Fruit fly (Drosophila melanogaster) whole organism, embryonic: ENCODE measurements around the gene CG13995.

Source experiments
- Awh ChIP-seq: fragments of 200-800 bp; sonication (Bioruptor generic); IDR thresholded peaks from 2 replicates; pipeline ENCODE4, ENCODE4 v1.3.6; 2022; ENCODE audit warnings: missing biosample characterization, missing genetic modification characterization
- Bteb2 ChIP-seq: fragments of 200-800 bp; sonication (Bioruptor generic); optimal IDR thresholded peaks from 2 replicates; lab custom pipeline; 2016; ENCODE audit warnings: missing biosample characterization, missing genetic modification characterization
- CG12769 ChIP-seq: fragments of 200-800 bp; sonication (Bioruptor generic); optimal IDR thresholded peaks from 2 replicates; lab custom pipeline; 2019; ENCODE audit warnings: missing biosample characterization, mild to moderate bottlenecking, missing genetic modification characterization, moderate library complexity
- CG18476 ChIP-seq: fragments of 200-800 bp; sonication (Bioruptor generic); optimal IDR thresholded peaks from 2 replicates; lab custom pipeline; 2016; ENCODE audit warnings: missing biosample characterization, mild to moderate bottlenecking, missing genetic modification characterization
- CG2199 ChIP-seq: fragments of 200-800 bp; sonication (Bioruptor generic); IDR thresholded peaks from 3 replicates; pipeline ENCODE4 v1.3.6; 2022; ENCODE audit warnings: missing biosample characterization, missing genetic modification characterization
- CG33557 ChIP-seq: fragments of 200-800 bp; sonication (Bioruptor generic); optimal IDR thresholded peaks from 2 replicates; lab custom pipeline; 2019; ENCODE audit warnings: missing biosample characterization, mild to moderate bottlenecking, missing genetic modification characterization, moderate library complexity
- CG34224 ChIP-seq: fragments of 200-800 bp; sonication (Bioruptor generic); IDR thresholded peaks from 3 replicates; pipeline ENCODE4 v1.3.6; 2022; ENCODE audit warnings: missing biosample characterization, missing genetic modification characterization; ENCODE audit not compliant: partially characterized antibody
- CG34422 ChIP-seq: fragments of 200-800 bp; sonication (Bioruptor generic); IDR thresholded peaks from 3 replicates; pipeline ENCODE4 v1.3.6; 2022; ENCODE audit warnings: missing biosample characterization, missing genetic modification characterization
- CG8924 ChIP-seq: fragments of 200-800 bp; optimal IDR thresholded peaks from 3 replicates; lab custom pipeline; 2019; ENCODE audit warnings: missing biosample characterization, mild to moderate bottlenecking, missing genetic modification characterization, moderate library complexity
- Dek ChIP-seq: fragments of 200-800 bp; sonication (Bioruptor generic); optimal IDR thresholded peaks from 3 replicates; lab custom pipeline; 2019; ENCODE audit warnings: missing biosample characterization, mild to moderate bottlenecking, missing genetic modification characterization, moderate library complexity
- Dip3 ChIP-seq: fragments of 200-800 bp; sonication (Bioruptor generic); optimal IDR thresholded peaks from 3 replicates; lab custom pipeline; 2016; ENCODE audit warnings: missing biosample characterization, missing genetic modification characterization
- Elba2 ChIP-seq: fragments of 200-800 bp; sonication (Bioruptor generic); optimal IDR thresholded peaks from 3 replicates; lab custom pipeline; 2016; ENCODE audit warnings: missing biosample characterization, missing genetic modification characterization
- HLH3B ChIP-seq: fragments of 200-800 bp; sonication (Bioruptor generic); IDR thresholded peaks from 2 replicates; pipeline ENCODE4 v1.3.6; 2022; ENCODE audit warnings: missing biosample characterization, missing genetic modification characterization
- Hey ChIP-seq: fragments of 200-800 bp; sonication (Bioruptor generic); optimal IDR thresholded peaks from 3 replicates; lab custom pipeline; 2018; ENCODE audit warnings: missing biosample characterization, mild to moderate bottlenecking, missing genetic modification characterization
- Mes4 ChIP-seq: fragments of 200-800 bp; sonication (Bioruptor generic); optimal IDR thresholded peaks from 2 replicates; lab custom pipeline; 2016; ENCODE audit warnings: missing biosample characterization, missing genetic modification characterization
- Sry-β ChIP-seq: fragments of 200-800 bp; sonication (Bioruptor generic); optimal IDR thresholded peaks from 2 replicates; lab custom pipeline; 2018; ENCODE audit warnings: missing biosample characterization, mild to moderate bottlenecking, missing genetic modification characterization, moderate library complexity
- Stat92E ChIP-seq, 3 experiments: fragments of >200 bp in 2 of 3; fragments of 200-800 bp in 1 of 3; sonication (Bioruptor generic) in 1 of 3; optimal IDR thresholded peaks; 2 replicates each; lab custom pipeline; 2017 to 2019; ENCODE audit warnings: missing biosample characterization in 3 of 3, missing genetic modification characterization in 3 of 3, mild to moderate bottlenecking in 1 of 3, moderate library complexity in 1 of 3
- abd-A ChIP-seq: fragments of 200-800 bp; sonication (Bioruptor generic); optimal IDR thresholded peaks from 3 replicates; lab custom pipeline; 2019; ENCODE audit warnings: missing biosample characterization, mild to moderate bottlenecking, missing genetic modification characterization, moderate library complexity
- ash1 ChIP-seq: fragments of 200-800 bp; sonication (Bioruptor generic); optimal IDR thresholded peaks from 2 replicates; lab custom pipeline; 2018; ENCODE audit warnings: missing biosample characterization, mild to moderate bottlenecking, missing genetic modification characterization
- ato ChIP-seq: fragments of 200-800 bp; sonication (Bioruptor generic); IDR thresholded peaks from 2 replicates; pipeline ENCODE4 v1.3.6; 2022; ENCODE audit warnings: missing biosample characterization, missing genetic modification characterization; ENCODE audit not compliant: partially characterized antibody
- bab2 ChIP-seq: fragments of 200-800 bp; sonication (Bioruptor generic); optimal IDR thresholded peaks from 2 replicates; lab custom pipeline; 2016; ENCODE audit warnings: missing biosample characterization, missing genetic modification characterization
- cg ChIP-seq: fragments of 200-800 bp; sonication (Bioruptor generic); optimal IDR thresholded peaks from 3 replicates; lab custom pipeline; 2019; ENCODE audit warnings: missing biosample characterization, mild to moderate bottlenecking, missing genetic modification characterization, moderate library complexity
- corto ChIP-seq: fragments of 200-800 bp; sonication (Bioruptor generic); optimal IDR thresholded peaks from 2 replicates; lab custom pipeline; 2016; ENCODE audit warnings: missing biosample characterization, mild to moderate bottlenecking, missing genetic modification characterization, moderate library complexity
- cwo ChIP-seq: fragments of 200-800 bp; sonication (Bioruptor generic); optimal IDR thresholded peaks from 3 replicates; lab custom pipeline; 2017; ENCODE audit warnings: missing biosample characterization, missing genetic modification characterization, mild to moderate bottlenecking, moderate library complexity, missing genetic modification reagents
- ftz-f1 ChIP-seq: fragments of 200-800 bp; sonication (Bioruptor generic); optimal IDR thresholded peaks from 2 replicates; lab custom pipeline; 2016; ENCODE audit warnings: missing biosample characterization, missing genetic modification characterization
- gce ChIP-seq: fragments of 200-800 bp; sonication (Bioruptor generic); IDR thresholded peaks from 3 replicates; pipeline ENCODE4 v1.3.6; 2022; ENCODE audit warnings: missing biosample characterization, missing genetic modification characterization
- grau ChIP-seq: fragments of 200-800 bp; optimal IDR thresholded peaks from 3 replicates; lab custom pipeline; 2019; ENCODE audit warnings: missing biosample characterization, mild to moderate bottlenecking, missing genetic modification characterization, moderate library complexity
- gsb-n ChIP-seq: fragments of 200-800 bp; sonication (Bioruptor generic); optimal IDR thresholded peaks from 3 replicates; lab custom pipeline; 2018; ENCODE audit warnings: missing biosample characterization, mild to moderate bottlenecking, missing genetic modification characterization
- inv ChIP-seq: fragments of 200-800 bp; sonication (Bioruptor generic); IDR thresholded peaks from 2 replicates; pipeline ENCODE4 v1.3.6; 2022; ENCODE audit warnings: missing biosample characterization, missing genetic modification characterization; ENCODE audit not compliant: partially characterized antibody
- kah ChIP-seq: fragments of 200-800 bp; sonication (Bioruptor generic); optimal IDR thresholded peaks from 2 replicates; lab custom pipeline; 2018; ENCODE audit warnings: missing biosample characterization, mild to moderate bottlenecking, missing genetic modification characterization
- knrl ChIP-seq: fragments of 200-800 bp; sonication (Bioruptor generic); IDR thresholded peaks from 3 replicates; pipeline ENCODE4 v1.3.6; 2022; ENCODE audit warnings: missing biosample characterization, missing genetic modification characterization; ENCODE audit not compliant: partially characterized antibody
- luna ChIP-seq: fragments of 200-800 bp; sonication (Bioruptor generic); optimal IDR thresholded peaks from 2 replicates; lab custom pipeline; 2016; ENCODE audit warnings: missing biosample characterization, missing genetic modification characterization
- mirr ChIP-seq: fragments of 200-800 bp; sonication (Bioruptor generic); optimal IDR thresholded peaks from 3 replicates; lab custom pipeline; 2018; ENCODE audit warnings: missing biosample characterization, mild to moderate bottlenecking, missing genetic modification characterization
- nerfin-1 ChIP-seq: fragments of 200-800 bp; sonication (Bioruptor generic); optimal IDR thresholded peaks from 3 replicates; lab custom pipeline; 2019; ENCODE audit warnings: missing biosample characterization, mild to moderate bottlenecking, missing genetic modification characterization, moderate library complexity
- org-1 ChIP-seq: fragments of 200-800 bp; sonication (Bioruptor generic); optimal IDR thresholded peaks from 2 replicates; lab custom pipeline; 2017; ENCODE audit warnings: missing biosample characterization, missing genetic modification characterization
- pb ChIP-seq: fragments of 200-800 bp; sonication (Bioruptor generic); optimal IDR thresholded peaks from 3 replicates; lab custom pipeline; 2016; ENCODE audit warnings: missing biosample characterization, missing genetic modification characterization
- prd ChIP-seq, 3 experiments: fragments of >200 bp in 2 of 3; fragments of 200-800 bp in 1 of 3; sonication (Bioruptor generic) in 1 of 3; optimal IDR thresholded peaks in 2 of 3; IDR thresholded peaks in 1 of 3; 2 replicates in 2 of 3; 3 replicates in 1 of 3; pipeline versions ENCODE4 v1.3.6 to Lab custom; 2017 to 2022; ENCODE audit warnings: missing biosample characterization in 1 of 3, missing genetic modification characterization in 1 of 3
- pros ChIP-seq: fragments of 200-800 bp; sonication (Bioruptor generic); optimal IDR thresholded peaks from 3 replicates; lab custom pipeline; 2019; ENCODE audit warnings: missing biosample characterization, mild to moderate bottlenecking, missing genetic modification characterization, moderate library complexity
- psq ChIP-seq: fragments of 200-800 bp; sonication (Bioruptor generic); optimal IDR thresholded peaks from 2 replicates; lab custom pipeline; 2017; ENCODE audit warnings: missing biosample characterization, missing genetic modification characterization
- rib ChIP-seq: fragments of 200-800 bp; sonication (Bioruptor generic); IDR thresholded peaks from 2 replicates; pipeline ENCODE4 v1.3.6; 2022; ENCODE audit warnings: missing biosample characterization, missing genetic modification characterization
- salm ChIP-seq: fragments of 200-800 bp; sonication (Bioruptor generic); optimal IDR thresholded peaks from 2 replicates; lab custom pipeline; 2018; ENCODE audit warnings: missing biosample characterization, mild to moderate bottlenecking, missing genetic modification characterization
- scrt ChIP-seq: fragments of 200-800 bp; sonication (Bioruptor generic); optimal IDR thresholded peaks from 2 replicates; lab custom pipeline; 2018; ENCODE audit warnings: missing biosample characterization, mild to moderate bottlenecking, missing genetic modification characterization, moderate library complexity
- sd ChIP-seq: fragments of 200-800 bp; sonication (Bioruptor generic); optimal IDR thresholded peaks from 3 replicates; lab custom pipeline; 2018; ENCODE audit warnings: missing biosample characterization, mild to moderate bottlenecking, missing genetic modification characterization, moderate library complexity
- sens ChIP-seq: fragments of 200-800 bp; sonication (Bioruptor generic); peaks from one replicate; lab custom pipeline; 2016; ENCODE audit warnings: missing biosample characterization, missing genetic modification characterization
- sens-2 ChIP-seq: fragments of 200-800 bp; sonication (Bioruptor generic); IDR thresholded peaks from 2 replicates; pipeline ENCODE4 v1.3.6; 2022; ENCODE audit warnings: missing biosample characterization, missing genetic modification characterization
- sob ChIP-seq: fragments of 200-800 bp; sonication (Bioruptor generic); IDR thresholded peaks from 2 replicates; pipeline ENCODE4 v1.3.6; 2022; ENCODE audit warnings: missing biosample characterization, missing genetic modification characterization
- tio ChIP-seq: fragments of 200-800 bp; sonication (Bioruptor generic); optimal IDR thresholded peaks from 2 replicates; lab custom pipeline; 2017; ENCODE audit warnings: missing biosample characterization, missing genetic modification characterization, inconsistent platforms
- toy ChIP-seq: fragments of 200-800 bp; sonication (Bioruptor generic); IDR thresholded peaks from 2 replicates; pipeline ENCODE4 v1.3.6; 2022; ENCODE audit warnings: missing biosample characterization, missing genetic modification characterization
- twi ChIP-seq: fragments of 200-800 bp; optimal IDR thresholded peaks from 2 replicates; lab custom pipeline; 2019; ENCODE audit warnings: missing biosample characterization, mild to moderate bottlenecking, missing genetic modification characterization, moderate library complexity
- z ChIP-seq: fragments of 200-800 bp; sonication (Bioruptor generic); IDR thresholded peaks from 3 replicates; pipeline ENCODE4 v1.3.6; 2022; ENCODE audit warnings: missing biosample characterization, missing genetic modification characterization

CG13995 gene

DNA sequence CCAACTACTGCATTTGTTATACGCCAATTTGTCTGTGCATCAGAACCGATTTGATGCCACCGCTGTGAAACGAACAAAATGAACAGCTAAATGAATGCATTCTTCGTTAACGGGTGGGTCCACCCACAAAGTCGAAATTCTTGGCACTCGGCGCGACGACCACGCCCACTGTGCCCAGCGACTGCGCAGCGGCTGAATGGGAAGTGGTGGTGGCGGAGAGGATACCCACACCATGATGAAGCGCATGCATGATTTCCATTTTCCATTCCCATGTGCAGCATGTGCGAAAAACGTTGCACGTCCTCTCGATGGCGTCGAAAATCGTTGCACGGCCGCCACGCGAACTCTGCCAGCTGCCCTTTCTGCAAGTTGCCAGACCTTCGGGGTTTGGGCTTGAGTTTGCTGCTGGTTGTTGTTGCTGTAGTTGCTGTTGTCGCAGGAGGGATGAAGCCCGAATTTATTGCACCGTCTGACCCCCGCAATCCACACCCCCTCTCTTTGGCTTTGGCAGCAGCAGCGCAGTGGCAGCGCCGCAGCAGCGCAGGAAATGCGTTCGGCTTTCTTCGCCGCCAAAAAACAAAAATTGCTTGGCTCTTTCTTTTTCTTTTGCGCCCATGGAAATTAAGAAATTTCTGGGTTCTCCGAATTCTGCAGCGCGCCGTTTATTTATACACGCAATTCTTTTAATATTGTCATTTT, 27.2 kb downstream of the CG13995 start (continued):
- TF ChIP-seq sob (no peak), cwo (GFP tag; lab: Kevin White, UChicago) (no peak), Elba2 (GFP tag; lab: Kevin White, UChicago) (no peak), salm (tag; lab: Kevin White, UChicago) (no peak), pros (peak; percentile 86), kah (no peak), toy (no peak), bab2 (GFP tag; lab: Kevin White, UChicago) (no peak), nerfin-1 (tag; lab: Kevin White, UChicago) (peak; percentile 20), luna (GFP tag; lab: Kevin White, UChicago) (no peak), Bteb2 (GFP tag; lab: Kevin White, UChicago) (no peak), z (peak; percentile 56; the same call in 1 of the 3 replicates), sens (GFP tag; lab: Kevin White, UChicago) (peak; percentile 3), Stat92E (GFP tag; optimal IDR thresholded peaks at IDR 0.05; lab: Kevin White, UChicago) (no peak), Hey (tag; lab: Kevin White, UChicago) (peak; percentile 8), abd-A (peak; percentile 28), CG33557 (GFP tag; lab: Kevin White, UChicago) (no peak), CG2199 (GFP tag; lab: Robert Waterston, UW) (peak; percentile 70; the same call in 1 of the 3 replicates), CG34422 (GFP tag; lab: Robert Waterston, UW) (0 out of 3 replicates have a peak, but pooled peaks have one; percentile 25), sens-2 (no peak), tio (GFP tag; lab: Kevin White, UChicago) (no peak), gsb-n (tag; lab: Kevin White, UChicago) (no peak), CG8924 (tag; lab: Kevin White, UChicago) (no peak), HLH3B (GFP tag; lab: Robert Waterston, UW) (no peak), knrl (no peak), pb (GFP tag; lab: Kevin White, UChicago) (no peak), Awh (GFP tag; lab: Robert Waterston, UW) (no peak), twi (peak; percentile 38), ash1 (GFP tag; lab: Kevin White, UChicago) (no peak), Mes4 (GFP tag; lab: Kevin White, UChicago) (no peak), Dek (tag; lab: Kevin White, UChicago) (no peak), psq (GFP tag; lab: Kevin White, UChicago) (no peak), prd (optimal IDR thresholded peaks at IDR 0.05; lab: Kevin White, UChicago) (no peak), prd (GFP tag; IDR thresholded peaks at IDR 0.05; lab: Robert Waterston, UW) (no peak), gce (GFP tag; lab: Robert Waterston, UW) (0 out of 3 replicates have a peak, but pooled peaks have one; percentile 7), CG18476 (no peak), Sry-β (GFP tag; lab: Kevin White, UChicago) (no peak), ato (GFP tag; lab: Robert Waterston, UW) (0 out of 2 replicates have a peak, but pooled peaks have one; percentile 15), Dip3 (GFP tag; lab: Kevin White, UChicago) (no peak)

- TF ChIP-seq rib (GFP tag; lab: Robert Waterston, UW) (peak; percentile 85), grau (no peak), org-1 (GFP tag; lab: Kevin White, UChicago) (no peak), bab2 (GFP tag; lab: Kevin White, UChicago) (no peak), scrt (GFP tag; lab: Kevin White, UChicago) (peak; percentile 14), inv (GFP tag; lab: Robert Waterston, UW) (no peak), sd (tag; lab: Kevin White, UChicago) (peak; percentile 65), cg (GFP tag; lab: Kevin White, UChicago) (peak; percentile 67), mirr (peak; percentile 54), CG34224 (peak; percentile 39; the same call in 1 of the 3 replicates), ftz-f1 (GFP tag; lab: Kevin White, UChicago) (peak; percentile 44), corto (GFP tag; lab: Kevin White, UChicago) (peak; percentile 43), CG12769 (tag; lab: Kevin White, UChicago) (peak; percentile 11)
These were observed 28.1 kb downstream of the CG13995 start, which contains the start of gene Kr-h1 for dm6 chr2L:6082157-6082645. Kr-h1 (plus strand) TSS chr2L:6082603.
